Worm (Caenorhabditis elegans): Measurements from ENCODE around the gene htp-1.
"Not testable (repeated sequence)": the region's sequence is repeated elsewhere in the genome, so short reads cannot be mapped to it uniquely, and the experiment has no call there.

Gene htp-1

DNA sequence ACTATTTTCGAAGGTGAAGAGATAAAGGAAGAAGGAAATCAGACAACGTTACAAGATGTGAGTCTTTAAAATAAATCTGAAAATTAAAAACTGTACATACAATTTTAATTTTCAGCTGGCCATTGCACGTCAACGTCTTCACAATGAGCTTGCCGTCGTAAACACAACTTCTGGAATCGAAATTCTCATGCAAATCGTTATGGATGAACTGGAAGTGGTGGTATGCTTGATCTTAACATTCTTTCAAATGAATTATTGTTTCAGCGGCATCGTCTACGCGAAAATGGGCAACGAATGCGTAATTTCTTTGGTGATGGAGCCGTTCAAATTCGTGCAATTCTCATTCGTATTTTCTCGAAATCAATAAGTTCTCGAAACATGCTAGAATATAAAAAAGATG, 36.8 kb downstream of the htp-1 start:
- TF ChIP-seq W03F9.2 (tag; optimal IDR thresholded peaks at IDR 0.05): no peak

ce11 chrIV:5354124-5354523, 37.2 kb downstream of the htp-1 start, which contains the start of gene Y4C6B.1:
Gene Y4C6B.1 (plus strand): TSS chrIV:5354488.
- TF ChIP-seq W03F9.2 (tag; optimal IDR thresholded peaks at IDR 0.05) (no peak), him-1 (tag; optimal IDR thresholded peaks at IDR 0.05) (no peak), dao-5 (tag; optimal IDR thresholded peaks at IDR 0.05) (no peak)

ce11 chrIV:5353364-5353763, 38.0 kb downstream of the htp-1 start, which contains the start of gene Y4C6B.7:
Gene Y4C6B.7 (minus strand): TSS chrIV:5353464.
- TF ChIP-seq dao-5 (tag; optimal IDR thresholded peaks at IDR 0.05): no peak
- TF ChIP-seq him-1 (tag; optimal IDR thresholded peaks at IDR 0.05): no peak
- no peak for TF ChIP-seq W03F9.2 (tag; optimal IDR thresholded peaks at IDR 0.05)

ce11 chrIV:5350480-5351193, 40.7 kb downstream of the htp-1 start, which contains the start of gene gba-4:
Gene gba-4 (minus strand): TSS chrIV:5350897.
- TF ChIP-seq dao-5, W03F9.2, him-1 (tag; optimal IDR thresholded peaks at IDR 0.05): not testable (repeated sequence)

DNA sequence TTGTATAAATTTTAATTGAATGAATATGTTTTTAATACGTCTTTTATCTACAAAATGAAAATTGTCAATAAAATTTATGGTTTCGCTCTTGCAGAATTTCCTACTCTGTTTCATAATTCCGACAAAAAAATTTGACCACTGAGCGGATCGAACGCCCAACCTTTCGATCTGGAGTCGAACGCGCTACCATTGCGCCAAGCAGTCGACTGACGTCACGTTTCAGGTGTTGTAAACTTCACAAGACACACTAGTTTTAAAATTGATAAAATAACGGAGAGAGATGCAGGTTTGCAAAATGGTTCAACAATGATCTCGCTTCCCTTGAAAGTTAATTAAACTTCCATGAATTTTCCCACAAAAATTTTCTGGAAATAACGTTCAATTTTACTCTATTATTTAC, 47.2 kb downstream of the htp-1 start:
- TF ChIP-seq W03F9.2 (tag; optimal IDR thresholded peaks at IDR 0.05) (peak; percentile 10), dao-5 (tag; optimal IDR thresholded peaks at IDR 0.05) (no peak), him-1 (tag; optimal IDR thresholded peaks at IDR 0.05) (no peak)
